Worm (Caenorhabditis elegans): ENCODE data around the gene dyc-1.
A peak's percentile ranks its signal among the peaks of the same experiment; 100 is the strongest.

The dyc-1 gene

DNA sequence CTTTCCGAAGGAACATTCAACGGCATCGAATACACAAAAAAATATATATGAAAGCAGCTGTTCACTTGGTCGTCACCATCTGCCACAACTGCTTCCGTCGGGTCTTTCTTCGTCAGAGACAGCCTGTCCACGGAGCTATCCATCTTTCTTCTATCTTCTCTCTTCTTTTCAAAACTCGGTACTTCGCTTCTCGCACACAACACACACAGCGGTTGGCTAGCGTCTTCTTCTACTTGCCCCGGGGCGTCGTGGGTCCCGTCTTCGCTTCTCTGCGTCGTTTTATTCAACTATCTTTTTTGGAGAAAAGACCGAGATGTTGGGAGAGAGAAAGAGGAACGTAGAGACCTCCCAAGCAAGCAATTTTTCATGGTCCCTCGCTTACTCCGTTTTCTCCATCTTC is 32.6 kb upstream of the dyc-1 start (continued):
- TF ChIP-seq ceh-14 (tag; optimal IDR thresholded peaks at IDR 0.05) (peak; percentile 19), ceh-31 (tag; optimal IDR thresholded peaks at IDR 0.05) (peak; percentile 80), C38D4.7 (GFP tag; optimal IDR thresholded peaks at IDR 0.05) (no peak)

DNA sequence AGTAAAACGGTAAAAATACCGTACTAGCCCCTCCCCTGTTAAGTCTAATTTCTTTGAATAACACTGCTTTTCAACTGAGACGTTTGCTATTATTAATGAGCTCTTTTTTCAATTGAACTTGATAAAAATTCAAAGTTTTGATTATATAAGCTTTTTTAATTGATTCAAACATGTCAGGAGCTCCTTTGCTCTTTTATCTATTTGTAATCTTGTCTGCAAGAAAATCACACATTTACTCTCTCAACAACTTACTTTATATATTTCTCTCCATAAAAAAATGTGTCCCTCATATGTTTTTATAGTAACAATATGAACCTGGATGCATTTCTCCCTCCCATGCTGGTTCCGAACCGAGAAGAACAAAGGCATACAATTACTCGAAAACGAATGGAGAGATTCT is 29.0 kb upstream of the dyc-1 start, which contains the start of gene C04C11.1:
Gene C04C11.1, plus strand, starts transcription at position 301 of the 400 bp plus-strand sequence.
- TF ChIP-seq T23F11.4 (GFP tag; optimal IDR thresholded peaks at IDR 0.05) (no peak), pag-3 (tag; optimal IDR thresholded peaks at IDR 0.05; ENCODE audit: borderline replicate concordance) (no peak)

ce11 chrX:14024400-14024953 is 24.9 kb upstream of the dyc-1 start:
- TF ChIP-seq nhr-11 (tag; optimal IDR thresholded peaks at IDR 0.05), result no peak
- TF ChIP-seq ceh-34 (tag; optimal IDR thresholded peaks at IDR 0.05), result peak; percentile 4
- no peak for TF ChIP-seq ztf-16 (tag; optimal IDR thresholded peaks at IDR 0.05)
- no peak for TF ChIP-seq pat-9 (tag; optimal IDR thresholded peaks at IDR 0.05)
- TF ChIP-seq unc-3 (GFP tag; conservative IDR thresholded peaks at IDR 0.05), result no peak
- TF ChIP-seq unc-3 (tag; optimal IDR thresholded peaks at IDR 0.05), result no peak
- TF ChIP-seq unc-55 (GFP tag; optimal IDR thresholded peaks at IDR 0.05), result peak; percentile 81
- TF ChIP-seq sox-2 (GFP tag; IDR thresholded peaks at IDR 0.05), result no peak
- no peak for TF ChIP-seq hlh-8 (tag; optimal IDR thresholded peaks at IDR 0.05)
- TF ChIP-seq C38D4.7 (GFP tag; optimal IDR thresholded peaks at IDR 0.05), result no peak
- TF ChIP-seq madf-2 (tag; optimal IDR thresholded peaks at IDR 0.05), result no peak
- no peak for TF ChIP-seq gmeb-2 (tag; optimal IDR thresholded peaks at IDR 0.05)
- no peak for TF ChIP-seq syd-9 (tag; optimal IDR thresholded peaks at IDR 0.05)
- TF ChIP-seq hlh-13 (GFP tag; optimal IDR thresholded peaks at IDR 0.05), result no peak

DNA sequence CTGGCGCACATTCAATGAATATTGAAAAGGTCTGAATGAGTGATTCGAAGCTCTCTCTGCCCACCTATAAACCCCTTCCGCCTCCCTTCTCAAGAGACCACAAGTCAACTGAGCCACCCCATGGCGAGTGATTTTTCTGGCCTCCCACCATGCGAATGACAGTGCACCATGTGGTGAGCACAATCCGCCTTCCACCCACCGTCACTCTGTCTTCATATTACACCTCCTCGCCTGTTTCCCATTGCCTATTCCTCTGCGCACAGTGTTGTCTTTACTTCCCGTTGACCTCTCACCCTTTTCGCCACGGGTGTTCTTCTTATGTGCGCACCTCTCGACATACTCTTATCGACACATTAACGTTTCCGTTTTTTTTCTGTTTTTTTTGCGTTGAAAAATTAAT is 22.4 kb upstream of the dyc-1 start:
- TF ChIP-seq unc-55 (GFP tag; optimal IDR thresholded peaks at IDR 0.05), result peak; percentile 30
- TF ChIP-seq ceh-34 (tag; optimal IDR thresholded peaks at IDR 0.05), result peak; percentile 23
- TF ChIP-seq tbx-2 (tag; optimal IDR thresholded peaks at IDR 0.05), result peak; percentile 14
- TF ChIP-seq ceh-9 (tag; optimal IDR thresholded peaks at IDR 0.05), result no peak
- TF ChIP-seq sox-2 (GFP tag; IDR thresholded peaks at IDR 0.05), result no peak
- peak; percentile 6 for TF ChIP-seq ceh-2 (tag; optimal IDR thresholded peaks at IDR 0.05)
- TF ChIP-seq ceh-31 (tag; optimal IDR thresholded peaks at IDR 0.05), result peak; percentile 13
- TF ChIP-seq fkh-6 (tag; optimal IDR thresholded peaks at IDR 0.05), result peak; percentile 30
- TF ChIP-seq hlh-6 (tag; optimal IDR thresholded peaks at IDR 0.05), result peak; percentile 54
- TF ChIP-seq ttx-3 (tag; optimal IDR thresholded peaks at IDR 0.05), result no peak
- TF ChIP-seq sdc-2 (tag; optimal IDR thresholded peaks at IDR 0.05), result peak; percentile 75
- peak; percentile 78 for TF ChIP-seq ref-2 (tag; optimal IDR thresholded peaks at IDR 0.05)
- TF ChIP-seq hlh-8 (tag; optimal IDR thresholded peaks at IDR 0.05), result peak; percentile 29
- peak; percentile 55 for TF ChIP-seq hlh-30 (tag; optimal IDR thresholded peaks at IDR 0.05; ENCODE audit: insufficient read depth)
- no peak for TF ChIP-seq lin-11 (tag; optimal IDR thresholded peaks at IDR 0.05)

- TF ChIP-seq hlh-6 (tag; optimal IDR thresholded peaks at IDR 0.05), result no peak
- no peak for TF ChIP-seq ref-2 (tag; optimal IDR thresholded peaks at IDR 0.05)
- TF ChIP-seq syd-9 (tag; optimal IDR thresholded peaks at IDR 0.05), result no peak
- no peak for TF ChIP-seq ama-1 (optimal IDR thresholded peaks at IDR 0.05)
- no peak for TF ChIP-seq hlh-30 (tag; optimal IDR thresholded peaks at IDR 0.05; ENCODE audit: insufficient read depth)
- TF ChIP-seq odd-2 (tag; optimal IDR thresholded peaks at IDR 0.05), result no peak
- TF ChIP-seq dmd-4 (tag; optimal IDR thresholded peaks at IDR 0.05; ENCODE audit: borderline replicate concordance), result no peak
- no peak for TF ChIP-seq ceh-34 (tag; optimal IDR thresholded peaks at IDR 0.05)
- TF ChIP-seq ceh-14 (tag; optimal IDR thresholded peaks at IDR 0.05), result peak; percentile 60
- TF ChIP-seq unc-42 (tag; optimal IDR thresholded peaks at IDR 0.05), result peak; percentile 66
- peak; percentile 23 for TF ChIP-seq tbx-2 (tag; optimal IDR thresholded peaks at IDR 0.05)
Observed at ce11 chrX:14028492-14028891, 20.8 kb upstream of the dyc-1 start.
